Worm (Caenorhabditis elegans) whole organism, young adult: ENCODE results near the gene W10G11.1.
"Not testable (repeated sequence)": the region's sequence is repeated elsewhere in the genome, so short reads cannot be mapped to it uniquely, and the experiment has no call there.

Source experiments
- B0019.2 ChIP-seq: fragments of 200-800 bp; sonication (Bioruptor generic); conservative IDR thresholded peaks from 2 replicates; pipeline ENCODE4 v1.3.6; 2022; ENCODE audit warnings: missing genetic modification reagents, missing genetic modification characterization, missing compliant biosample characterization
- B0261.1 ChIP-seq: sonication (generic microtip); optimal IDR thresholded peaks from 2 replicates; lab custom pipeline; 2016; ENCODE audit warnings: mild to moderate bottlenecking, missing genetic modification characterization, moderate library complexity, missing compliant biosample characterization
- C06A6.2 ChIP-seq: fragments of 200-800 bp; sonication (Bioruptor generic); conservative IDR thresholded peaks from 2 replicates; pipeline ENCODE4 v1.3.6; 2022; ENCODE audit warnings: missing genetic modification characterization, missing compliant biosample characterization
- C17E4.6 ChIP-seq: fragments of 200-800 bp; sonication (Bioruptor generic); IDR thresholded peaks from 2 replicates; pipeline ENCODE4 v1.3.6; 2022; ENCODE audit warnings: missing genetic modification reagents, missing genetic modification characterization, missing compliant biosample characterization
- D2030.7 ChIP-seq: fragments of 200-800 bp; sonication (Bioruptor generic); IDR thresholded peaks from 2 replicates; pipeline ENCODE4 v1.3.6; 2022; ENCODE audit warnings: missing genetic modification reagents, missing genetic modification characterization, missing compliant biosample characterization
- F33H1.4 ChIP-seq: fragments of 200-800 bp; sonication (Bioruptor generic); IDR thresholded peaks from 2 replicates; pipeline ENCODE4 v1.3.6; 2022; ENCODE audit warnings: missing genetic modification reagents, missing genetic modification characterization, missing compliant biosample characterization
- K11D2.4 ChIP-seq: fragments of 200-800 bp; sonication (Bioruptor generic); IDR thresholded peaks from 2 replicates; pipeline ENCODE4 v1.3.6; 2022; ENCODE audit warnings: missing genetic modification reagents, missing genetic modification characterization, missing compliant biosample characterization
- ZK185.1 ChIP-seq: sonication (generic microtip); optimal IDR thresholded peaks from 2 replicates; lab custom pipeline; 2016; ENCODE audit warnings: mild to moderate bottlenecking, missing genetic modification characterization, missing compliant biosample characterization; ENCODE audit not compliant: poor library complexity, severe bottlenecking
- akir-1 ChIP-seq: fragments of 200-800 bp; sonication (Bioruptor generic); optimal IDR thresholded peaks from 2 replicates; lab custom pipeline; 2018; ENCODE audit warnings: mild to moderate bottlenecking, missing genetic modification characterization, moderate library complexity, missing compliant biosample characterization
- attf-3 ChIP-seq: fragments of 200-800 bp; sonication (Bioruptor generic); conservative IDR thresholded peaks from 2 replicates; pipeline ENCODE4 v1.3.6; 2022; ENCODE audit warnings: missing genetic modification reagents, missing genetic modification characterization, missing compliant biosample characterization
- attf-5 ChIP-seq: fragments of 200-800 bp; sonication (Bioruptor generic); optimal IDR thresholded peaks from 2 replicates; lab custom pipeline; 2018; ENCODE audit warnings: mild to moderate bottlenecking, missing genetic modification characterization, missing compliant biosample characterization
- bed-2 ChIP-seq: fragments of 200-800 bp; sonication (Bioruptor generic); IDR thresholded peaks from 2 replicates; pipeline ENCODE4 v1.3.6; 2022; ENCODE audit warnings: missing genetic modification reagents, missing genetic modification characterization, missing compliant biosample characterization
- cebp-1 ChIP-seq, 2 experiments: fragments of 200-800 bp in 1 of 2; sonication (Bioruptor generic) in 1 of 2; sonication (generic microtip) in 1 of 2; IDR thresholded peaks in 1 of 2; optimal IDR thresholded peaks in 1 of 2; 2 replicates each; pipeline versions ENCODE4 v1.3.6 to Lab custom; 2017 to 2022; ENCODE audit warnings: missing compliant biosample characterization in 2 of 2, missing genetic modification characterization in 2 of 2, mild to moderate bottlenecking in 1 of 2, missing genetic modification reagents in 1 of 2, moderate library complexity in 1 of 2
- ceh-100 ChIP-seq: fragments of 200-800 bp; sonication (Bioruptor generic); IDR thresholded peaks from 2 replicates; pipeline ENCODE4 v1.3.6; 2022; ENCODE audit warnings: missing genetic modification reagents, missing genetic modification characterization, missing compliant biosample characterization
- ceh-27 ChIP-seq: fragments of 200-800 bp; sonication (Bioruptor generic); optimal IDR thresholded peaks from 2 replicates; lab custom pipeline; 2018; ENCODE audit warnings: mild to moderate bottlenecking, missing genetic modification characterization, moderate library complexity, missing compliant biosample characterization
- ceh-91 ChIP-seq: fragments of 200-800 bp; sonication (Bioruptor generic); IDR thresholded peaks from 2 replicates; pipeline ENCODE4 v1.3.6; 2022; ENCODE audit warnings: missing genetic modification reagents, missing genetic modification characterization, missing compliant biosample characterization
- chd-7 ChIP-seq: sonication (generic microtip); optimal IDR thresholded peaks from 2 replicates; lab custom pipeline; 2016; ENCODE audit warnings: mild to moderate bottlenecking, missing genetic modification characterization, moderate library complexity, missing compliant biosample characterization
- dox-1 ChIP-seq: fragments of 200-800 bp; sonication (Bioruptor generic); IDR thresholded peaks from 2 replicates; pipeline ENCODE4 v1.3.6; 2022; ENCODE audit warnings: missing genetic modification reagents, missing genetic modification characterization, missing compliant biosample characterization
- dpl-1 ChIP-seq: fragments of 150-350 bp; optimal IDR thresholded peaks from 2 replicates; lab custom pipeline; 2014; ENCODE audit warnings: missing biosample characterization, missing genetic modification reagents, missing genetic modification characterization
- egl-18 ChIP-seq: fragments of 200-800 bp; sonication (Bioruptor generic); IDR thresholded peaks from 2 replicates; pipeline ENCODE4 v1.3.6; 2022; ENCODE audit warnings: missing genetic modification reagents, missing genetic modification characterization, missing compliant biosample characterization
- egrh-3 ChIP-seq: fragments of 200-800 bp; sonication (Bioruptor generic); IDR thresholded peaks from 2 replicates; pipeline ENCODE4 v1.3.6; 2022; ENCODE audit warnings: missing genetic modification reagents, missing genetic modification characterization, missing compliant biosample characterization
- ekl-4 ChIP-seq: fragments of 200-800 bp; sonication (Bioruptor generic); IDR thresholded peaks from 2 replicates; pipeline ENCODE4 v1.3.6; 2022; ENCODE audit warnings: missing genetic modification reagents, missing genetic modification characterization, missing compliant biosample characterization
- hmg-1.2 ChIP-seq: fragments of 200-800 bp; sonication (Bioruptor generic); IDR thresholded peaks from 2 replicates; pipeline ENCODE4 v1.3.6; 2022; ENCODE audit warnings: missing genetic modification reagents, missing genetic modification characterization, missing compliant biosample characterization
- lin-35 ChIP-seq, 3 experiments: fragments of 150-350 bp in 2 of 3; sonication (generic microtip) in 1 of 3; optimal IDR thresholded peaks; 2 replicates each; lab custom pipeline; 2014 to 2018; ENCODE audit warnings: missing biosample characterization in 3 of 3, missing genetic modification characterization in 3 of 3, missing genetic modification reagents in 3 of 3
- lin-40 ChIP-seq: sonication (generic microtip); optimal IDR thresholded peaks from 2 replicates; lab custom pipeline; 2016; ENCODE audit warnings: missing genetic modification characterization, mild to moderate bottlenecking, missing compliant biosample characterization, missing genotype, missing genetic modification reagents
- lin-54 ChIP-seq: fragments of 200-800 bp; sonication (Bioruptor generic); optimal IDR thresholded peaks from 2 replicates; lab custom pipeline; 2018; ENCODE audit warnings: mild to moderate bottlenecking, missing genetic modification characterization, missing compliant biosample characterization
- lsy-27 ChIP-seq: sonication (generic microtip); optimal IDR thresholded peaks from 2 replicates; lab custom pipeline; 2017; ENCODE audit warnings: missing genetic modification characterization, mild to moderate bottlenecking, missing compliant biosample characterization, antibody characterized with exemption, missing genotype, borderline replicate concordance; ENCODE audit not compliant: insufficient read depth
- madf-10 ChIP-seq: sonication (generic microtip); optimal IDR thresholded peaks from 2 replicates; lab custom pipeline; 2016; ENCODE audit warnings: mild to moderate bottlenecking, missing genetic modification characterization, missing compliant biosample characterization
- madf-6 ChIP-seq: fragments of 200-800 bp; sonication (Bioruptor generic); IDR thresholded peaks from 2 replicates; pipeline ENCODE4 v1.3.6; 2022; ENCODE audit warnings: missing genetic modification reagents, missing genetic modification characterization, missing compliant biosample characterization
- madf-8 ChIP-seq: fragments of 200-800 bp; sonication (Bioruptor generic); conservative IDR thresholded peaks from 2 replicates; pipeline ENCODE4 v1.3.6; 2022; ENCODE audit warnings: missing genetic modification reagents, missing genetic modification characterization, missing compliant biosample characterization
- nfyb-1 ChIP-seq: fragments of 200-800 bp; sonication (Bioruptor generic); IDR thresholded peaks from 2 replicates; pipeline ENCODE4 v1.3.6; 2022; ENCODE audit warnings: missing genetic modification reagents, missing genetic modification characterization, missing compliant biosample characterization
- pbrm-1 ChIP-seq: fragments of 200-800 bp; sonication (Bioruptor generic); IDR thresholded peaks from 2 replicates; pipeline ENCODE4 v1.3.6; 2022; ENCODE audit warnings: missing genetic modification reagents, missing genetic modification characterization, missing compliant biosample characterization
- pha-4 ChIP-seq: fragments of 150-350 bp; sonication (generic microtip); optimal IDR thresholded peaks from 2 replicates; lab custom pipeline; 2014; ENCODE audit warnings: missing biosample characterization, missing genetic modification reagents, missing genetic modification characterization
- rcor-1 ChIP-seq: fragments of 200-800 bp; sonication (Bioruptor generic); IDR thresholded peaks from 2 replicates; pipeline ENCODE4 v1.3.6; 2022; ENCODE audit warnings: missing genetic modification reagents, missing genetic modification characterization, missing compliant biosample characterization
- rpc-1 ChIP-seq, 2 experiments: fragments of 150-350 bp in 1 of 2; sonication (generic microtip) in 1 of 2; optimal IDR thresholded peaks; 2 replicates each; lab custom pipeline; 2014 to 2018; ENCODE audit warnings: missing biosample characterization in 1 of 2, missing genetic modification characterization in 1 of 2, missing genetic modification reagents in 1 of 2, missing genotype in 1 of 2
- sea-2 ChIP-seq: fragments of 200-800 bp; sonication (Bioruptor generic); IDR thresholded peaks from 2 replicates; pipeline ENCODE4 v1.3.6; 2022; ENCODE audit warnings: missing genetic modification characterization, missing compliant biosample characterization
- snpc-1.3 ChIP-seq: sonication (generic microtip); optimal IDR thresholded peaks from 2 replicates; lab custom pipeline; 2017; ENCODE audit warnings: missing genetic modification characterization, mild to moderate bottlenecking, missing compliant biosample characterization, antibody characterized with exemption, moderate library complexity, missing genotype, missing genetic modification reagents; ENCODE audit not compliant: insufficient read depth
- snpc-4 ChIP-seq, 5 experiments: fragments of 150-350 bp in 1 of 5; sonication (generic microtip) in 4 of 5; optimal IDR thresholded peaks; 2 replicates each; lab custom pipeline; 2014 to 2018; ENCODE audit warnings: missing genetic modification characterization in 5 of 5, missing biosample characterization in 3 of 5, antibody characterized with exemption in 2 of 5, mild to moderate bottlenecking in 2 of 5, missing compliant biosample characterization in 2 of 5, missing genotype in 2 of 5, moderate library complexity in 2 of 5, missing genetic modification reagents in 1 of 5
- tbp1 ChIP-seq: fragments of 200-800 bp; sonication (Bioruptor generic); optimal IDR thresholded peaks from 2 replicates; lab custom pipeline; 2018; ENCODE audit warnings: mild to moderate bottlenecking, missing genetic modification characterization, missing compliant biosample characterization
- zim-3 ChIP-seq: sonication (generic microtip); optimal IDR thresholded peaks from 2 replicates; lab custom pipeline; 2017; ENCODE audit warnings: mild to moderate bottlenecking, missing genetic modification characterization, moderate library complexity, missing compliant biosample characterization
- ztf-26 ChIP-seq: sonication (generic microtip); optimal IDR thresholded peaks from 2 replicates; lab custom pipeline; 2017; ENCODE audit warnings: missing genetic modification characterization, missing compliant biosample characterization

The W10G11.1 gene

DNA sequence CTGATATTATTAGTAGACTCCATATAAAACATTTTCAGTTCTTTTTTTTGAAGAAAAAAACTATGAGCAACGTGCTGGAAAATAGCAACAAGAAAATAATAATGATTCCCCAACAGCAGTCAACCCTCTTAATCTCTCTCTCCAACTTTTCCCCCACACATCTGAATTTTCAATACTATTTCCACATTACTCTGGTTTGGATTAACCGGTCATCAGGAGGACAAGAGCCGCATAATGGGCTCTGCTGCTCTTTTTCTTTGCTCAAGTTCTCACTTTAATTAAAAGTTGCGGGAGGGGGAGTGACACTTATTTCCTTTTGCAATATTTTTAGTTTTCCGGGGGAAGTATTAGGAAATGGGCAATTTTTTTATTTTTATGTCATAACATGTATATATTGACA is 33.0 kb downstream of the W10G11.1 start:
- TF ChIP-seq snpc-1.3 (tag; lab: Kevin White, UChicago) (no peak), bed-2 (GFP tag; lab: Robert Waterston, UW) (no peak)

ce11 chrII:3524097-3524496 is 36.4 kb downstream of the W10G11.1 start, which contains the start of gene col-72:
Gene col-72, minus strand, starts transcription at chrII:3524197.
- TF ChIP-seq akir-1 (no peak), lin-40 (tag; lab: Kevin White, UChicago) (no peak), rpc-1 (optimal IDR thresholded peaks at IDR 0.05; lab: Kevin White, UChicago) (no peak), rpc-1 (tag; optimal IDR thresholded peaks at IDR 0.05; lab: Kevin White, UChicago) (no peak), zim-3 (tag; lab: Kevin White, UChicago) (no peak), sea-2 (GFP tag; lab: Robert Waterston, UW) (no peak), B0019.2 (GFP tag; lab: Robert Waterston, UW) (no peak), chd-7 (tag; lab: Kevin White, UChicago) (no peak), B0261.1 (no peak), pha-4 (tag; lab: Kevin White, UChicago) (no peak), D2030.7 (GFP tag; lab: Robert Waterston, UW) (no peak), lsy-27 (tag; lab: Kevin White, UChicago) (no peak), dpl-1 (GFP tag; lab: Kevin White, UChicago) (no peak), madf-10 (tag; lab: Kevin White, UChicago) (no peak)

ce11 chrII:3523547-3523946 is 36.9 kb downstream of the W10G11.1 start:
- TF ChIP-seq madf-8 (GFP tag; lab: Robert Waterston, UW), result 0 out of 2 replicates have a peak, but pooled peaks have one; percentile 14
- peak; percentile 72 for TF ChIP-seq ceh-27 (GFP tag; lab: Kevin White, UChicago)
- TF ChIP-seq C06A6.2 (GFP tag; lab: Robert Waterston, UW), result peak; percentile 81
- 0 out of 2 replicates have a peak, but pooled peaks have one; percentile 17 for TF ChIP-seq egrh-3 (GFP tag; lab: Robert Waterston, UW)
- 0 out of 2 replicates have a peak, but pooled peaks have one; percentile 20 for TF ChIP-seq C17E4.6 (GFP tag; lab: Robert Waterston, UW)
- TF ChIP-seq madf-6 (GFP tag; lab: Robert Waterston, UW), result peak; percentile 52
- peak; percentile 90 for TF ChIP-seq K11D2.4 (GFP tag; lab: Robert Waterston, UW)
- peak; percentile 76 for TF ChIP-seq dox-1 (GFP tag; lab: Robert Waterston, UW)
- TF ChIP-seq lin-54, result peak; percentile 54
- peak; percentile 38; the same call in 1 of the 2 replicates for TF ChIP-seq ceh-91 (GFP tag; lab: Robert Waterston, UW)
- TF ChIP-seq ekl-4, result peak; percentile 60; the same call in 1 of the 2 replicates
- TF ChIP-seq nfyb-1 (GFP tag; lab: Robert Waterston, UW), result peak; percentile 84
- TF ChIP-seq tbp1 (GFP tag; lab: Kevin White, UChicago), result peak; percentile 47
- TF ChIP-seq pbrm-1, result peak; percentile 74; the same call in 1 of the 2 replicates
- peak; percentile 5 for TF ChIP-seq ztf-26
- peak; percentile 50; the same call in 1 of the 2 replicates for TF ChIP-seq F33H1.4 (GFP tag; lab: Robert Waterston, UW)
- TF ChIP-seq lin-40 (tag; lab: Kevin White, UChicago), result peak; percentile 68
- peak; percentile 68; the same call in 1 of the 2 replicates for TF ChIP-seq egl-18 (GFP tag; lab: Robert Waterston, UW)
- TF ChIP-seq D2030.7 (GFP tag; lab: Robert Waterston, UW), result peak; percentile 62
- TF ChIP-seq snpc-4 (GFP tag; optimal IDR thresholded peaks at IDR 0.05; lab: Kevin White, UChicago), result not testable (repeated sequence)
- peak in 2 of 4 experiments; percentile 23 to 43 for TF ChIP-seq snpc-4 (tag; optimal IDR thresholded peaks at IDR 0.05; lab: Kevin White, UChicago)
- TF ChIP-seq B0019.2 (GFP tag; lab: Robert Waterston, UW), result peak; percentile 51; the same call in 1 of the 2 replicates
- peak; percentile 42 for TF ChIP-seq B0261.1
- TF ChIP-seq ceh-100 (GFP tag; lab: Robert Waterston, UW), result peak; percentile 68
- TF ChIP-seq rcor-1 (GFP tag; lab: Robert Waterston, UW), result peak; percentile 55
- TF ChIP-seq ZK185.1, result peak; percentile 51
- TF ChIP-seq hmg-1.2 (GFP tag; lab: Robert Waterston, UW), result peak; percentile 94
- TF ChIP-seq cebp-1 (GFP tag; IDR thresholded peaks at IDR 0.05; lab: Robert Waterston, UW), result peak; percentile 58
- TF ChIP-seq cebp-1 (tag; optimal IDR thresholded peaks at IDR 0.05; lab: Kevin White, UChicago), result peak; percentile 62
- TF ChIP-seq lin-35 (GFP tag; optimal IDR thresholded peaks at IDR 0.05; lab: Kevin White, UChicago), result peak in 1 of 3 experiments; percentile 62
- peak; percentile 79 for TF ChIP-seq attf-5 (GFP tag; lab: Kevin White, UChicago)
- peak; percentile 71 for TF ChIP-seq attf-3 (GFP tag; lab: Robert Waterston, UW)
